Worm (Caenorhabditis elegans): ENCODE results near the gene sel-11.

sel-11 gene

DNA sequence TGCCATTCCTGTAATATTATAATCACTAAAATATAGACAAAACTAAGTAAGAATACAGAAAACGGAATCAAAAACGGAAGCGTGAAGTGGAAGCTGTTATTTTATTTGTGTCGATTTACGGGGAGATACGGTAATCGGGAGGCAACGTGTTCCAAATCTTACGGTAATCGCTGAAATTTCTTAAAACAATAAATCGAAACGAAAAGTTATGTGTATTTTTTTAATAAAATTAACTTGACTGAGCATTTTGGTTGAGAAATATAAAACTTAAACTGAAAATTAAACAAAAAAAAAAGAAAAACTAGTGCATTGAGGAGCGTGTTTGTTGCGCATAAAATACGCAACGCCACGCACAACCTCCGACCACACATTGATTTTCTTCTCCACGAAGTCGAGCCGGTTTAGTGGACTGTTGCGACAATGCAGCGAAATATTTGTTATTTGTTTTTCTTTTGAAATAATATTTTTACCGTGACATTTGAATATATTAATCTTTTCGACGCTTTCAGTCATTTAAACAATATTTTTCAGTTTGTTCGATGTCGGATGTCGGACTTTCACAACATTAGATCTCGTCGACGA is 2.7 kb upstream of the sel-11 start, which contains the start of the genes F55A11.1 and syx-5 (continued):
- peak; percentile 89 for TF ChIP-seq snpc-4 (tag; optimal IDR thresholded peaks at IDR 0.05)
- TF ChIP-seq unc-62 (GFP tag; optimal IDR thresholded peaks at IDR 0.05) = no peak
- TF ChIP-seq daf-12 (tag; optimal IDR thresholded peaks at IDR 0.05) = no peak
- TF ChIP-seq ztf-11 (tag; optimal IDR thresholded peaks at IDR 0.05) = no peak
- peak; percentile 83 for TF ChIP-seq lin-15B (tag; optimal IDR thresholded peaks at IDR 0.05)
- TF ChIP-seq lsy-12 (tag; optimal IDR thresholded peaks at IDR 0.05) = peak; percentile 95
- TF ChIP-seq nhr-43 (tag; optimal IDR thresholded peaks at IDR 0.05; ENCODE audit: poor library complexity, severe bottlenecking) = peak; percentile 82
- peak; percentile 61 for TF ChIP-seq elt-2 (tag; optimal IDR thresholded peaks at IDR 0.05)
- peak; percentile 83 for TF ChIP-seq hmg-11 (tag; optimal IDR thresholded peaks at IDR 0.05)
- TF ChIP-seq nhr-77 (tag; optimal IDR thresholded peaks at IDR 0.05) = no peak
- TF ChIP-seq egl-5 (tag; optimal IDR thresholded peaks at IDR 0.05) = peak; percentile 10
- no peak for TF ChIP-seq fkh-2 (tag; optimal IDR thresholded peaks at IDR 0.05)
- TF ChIP-seq elt-3 (tag; optimal IDR thresholded peaks at IDR 0.05) = no peak
- TF ChIP-seq pqm-1 (tag; optimal IDR thresholded peaks at IDR 0.05) = peak; percentile 53
- TF ChIP-seq nhr-25 (tag; optimal IDR thresholded peaks at IDR 0.05) = peak; percentile 49

- TF ChIP-seq mdl-1 (tag; optimal IDR thresholded peaks at IDR 0.05) (no peak), pha-4 (tag; optimal IDR thresholded peaks at IDR 0.05) (no peak), fkh-2 (tag; optimal IDR thresholded peaks at IDR 0.05) (no peak), fos-1 (tag; optimal IDR thresholded peaks at IDR 0.05) (no peak), nfya-1 (tag; optimal IDR thresholded peaks at IDR 0.05; ENCODE audit: insufficient read depth) (no peak), daf-12 (tag; optimal IDR thresholded peaks at IDR 0.05) (no peak), ama-1 (optimal IDR thresholded peaks at IDR 0.05) (no peak), fkh-10 (GFP tag; optimal IDR thresholded peaks at IDR 0.05) (no peak), ceh-28 (tag; optimal IDR thresholded peaks at IDR 0.05) (no peak), egl-5 (tag; optimal IDR thresholded peaks at IDR 0.05) (no peak), nhr-67 (tag; optimal IDR thresholded peaks at IDR 0.05) (no peak), nhr-77 (tag; optimal IDR thresholded peaks at IDR 0.05) (no peak), lsy-12 (tag; optimal IDR thresholded peaks at IDR 0.05) (no peak), nhr-25 (tag; optimal IDR thresholded peaks at IDR 0.05) (no peak)
These were observed 2.5 kb downstream of the sel-11 start for ce11 chrV:11769646-11770045.

ce11 chrV:11770053-11770517 is 3.0 kb downstream of the sel-11 start, which contains the start of gene F55A11.4:
F55A11.4 (plus strand) TSS chrV:11770467.
- TF ChIP-seq jun-1 (tag; optimal IDR thresholded peaks at IDR 0.05) (no peak), snpc-4 (tag; optimal IDR thresholded peaks at IDR 0.05) (no peak), aly-2 (tag; optimal IDR thresholded peaks at IDR 0.05) (no peak), pqm-1 (tag; optimal IDR thresholded peaks at IDR 0.05) (no peak), nhr-11 (tag; optimal IDR thresholded peaks at IDR 0.05) (no peak), R02D3.7 (tag; optimal IDR thresholded peaks at IDR 0.05) (no peak), sea-2 (GFP tag; optimal IDR thresholded peaks at IDR 0.05) (no peak), ZK546.5 (tag; optimal IDR thresholded peaks at IDR 0.05) (no peak), elt-3 (tag; optimal IDR thresholded peaks at IDR 0.05) (no peak), nhr-67 (tag; optimal IDR thresholded peaks at IDR 0.05) (no peak), lin-15B (tag; optimal IDR thresholded peaks at IDR 0.05) (no peak), daf-12 (tag; optimal IDR thresholded peaks at IDR 0.05) (no peak), nhr-43 (tag; optimal IDR thresholded peaks at IDR 0.05; ENCODE audit: poor library complexity, severe bottlenecking) (no peak), ztf-11 (tag; optimal IDR thresholded peaks at IDR 0.05) (no peak), fkh-2 (tag; optimal IDR thresholded peaks at IDR 0.05) (no peak), ama-1 (optimal IDR thresholded peaks at IDR 0.05) (no peak), egl-27 (tag; optimal IDR thresholded peaks at IDR 0.05) (no peak)

ce11 chrV:11773420-11773819 is 6.3 kb downstream of the sel-11 start, which contains the start of gene bus-18:
bus-18 (plus strand) TSS chrV:11773720.
- TF ChIP-seq nhr-76 (tag; optimal IDR thresholded peaks at IDR 0.05) (no peak), nhr-23 (tag; optimal IDR thresholded peaks at IDR 0.05) (peak; percentile 47), aly-2 (tag; optimal IDR thresholded peaks at IDR 0.05) (no peak), elt-1 (tag; optimal IDR thresholded peaks at IDR 0.05) (no peak)

ce11 chrV:11773934-11774333 is 6.8 kb downstream of the sel-11 start:
- TF ChIP-seq jun-1 (tag; optimal IDR thresholded peaks at IDR 0.05) (no peak), nhr-25 (tag; optimal IDR thresholded peaks at IDR 0.05) (peak; percentile 44), fkh-10 (GFP tag; optimal IDR thresholded peaks at IDR 0.05) (no peak), nhr-23 (tag; optimal IDR thresholded peaks at IDR 0.05) (peak; percentile 62), tbx-2 (tag; optimal IDR thresholded peaks at IDR 0.05) (no peak), unc-62 (GFP tag; optimal IDR thresholded peaks at IDR 0.05) (no peak), lin-39 (tag; optimal IDR thresholded peaks at IDR 0.05) (no peak), elt-2 (tag; optimal IDR thresholded peaks at IDR 0.05) (peak; percentile 8)
